Worm (Caenorhabditis elegans) whole organism, L2 larva: ENCODE results near the gene F56C3.7.

Experiments used
- C34F6.9 ChIP-seq: fragments of 150-350 bp; optimal IDR thresholded peaks from 2 replicates; lab custom pipeline; 2014; ENCODE audit warnings: missing biosample characterization, missing genetic modification characterization
- F13H6.1 ChIP-seq: sonication (generic microtip); optimal IDR thresholded peaks from 2 replicates; lab custom pipeline; 2016; ENCODE audit warnings: missing genetic modification characterization, missing compliant biosample characterization
- R02D3.7 ChIP-seq: fragments of 150-350 bp; optimal IDR thresholded peaks from 2 replicates; lab custom pipeline; 2014; ENCODE audit warnings: missing biosample characterization, missing genetic modification characterization
- Y55F3AM.14 ChIP-seq: fragments of 200-800 bp; sonication (Bioruptor generic); optimal IDR thresholded peaks from 2 replicates; lab custom pipeline; 2018; ENCODE audit warnings: mild to moderate bottlenecking, missing genetic modification characterization, missing compliant biosample characterization
- ZK546.5 ChIP-seq: sonication (generic microtip); optimal IDR thresholded peaks from 2 replicates; lab custom pipeline; 2017; ENCODE audit warnings: missing biosample characterization, missing genetic modification characterization
- alr-1 ChIP-seq: fragments of 150-350 bp; optimal IDR thresholded peaks from 2 replicates; lab custom pipeline; 2014; ENCODE audit warnings: missing biosample characterization, missing genetic modification characterization
- ama-1 ChIP-seq: fragments of 150-350 bp; optimal IDR thresholded peaks from 2 replicates; lab custom pipeline; 2018; ENCODE audit warnings: inconsistent platforms
- ceh-16 ChIP-seq: fragments of 150-350 bp; optimal IDR thresholded peaks from 2 replicates; lab custom pipeline; 2014; ENCODE audit warnings: missing biosample characterization, missing genetic modification characterization
- ceh-82 ChIP-seq: fragments of 150-350 bp; optimal IDR thresholded peaks from 2 replicates; lab custom pipeline; 2014; ENCODE audit warnings: missing biosample characterization, missing genetic modification characterization
- crh-2 ChIP-seq: sonication (generic microtip); optimal IDR thresholded peaks from 2 replicates; lab custom pipeline; 2017; ENCODE audit warnings: missing biosample characterization, missing genetic modification characterization
- dmd-4 ChIP-seq: sonication (generic microtip); optimal IDR thresholded peaks from 2 replicates; lab custom pipeline; 2017; ENCODE audit warnings: missing biosample characterization, missing genetic modification characterization
- egl-27 ChIP-seq: sonication (generic microtip); optimal IDR thresholded peaks from 3 replicates; lab custom pipeline; 2017; ENCODE audit warnings: missing biosample characterization, missing genetic modification reagents, missing genetic modification characterization
- elt-1 ChIP-seq: fragments of 150-350 bp; optimal IDR thresholded peaks from 2 replicates; lab custom pipeline; 2014; ENCODE audit warnings: missing biosample characterization, missing genetic modification characterization
- elt-3 ChIP-seq: sonication (generic microtip); optimal IDR thresholded peaks from 2 replicates; lab custom pipeline; 2017; ENCODE audit warnings: missing biosample characterization, missing genetic modification characterization
- fos-1 ChIP-seq: fragments of 150-350 bp; optimal IDR thresholded peaks from 2 replicates; lab custom pipeline; 2014; ENCODE audit warnings: missing biosample characterization, missing genetic modification characterization
- gmeb-1 ChIP-seq: fragments of 150-350 bp; optimal IDR thresholded peaks from 2 replicates; lab custom pipeline; 2014; ENCODE audit warnings: missing biosample characterization, missing genetic modification characterization
- lin-11 ChIP-seq: fragments of 150-350 bp; sonication (generic microtip); optimal IDR thresholded peaks from 2 replicates; lab custom pipeline; 2014; ENCODE audit warnings: missing biosample characterization, missing genetic modification characterization, inconsistent platforms, mixed read lengths
- lin-13 ChIP-seq: fragments of 150-350 bp; optimal IDR thresholded peaks from 2 replicates; lab custom pipeline; 2014; ENCODE audit warnings: missing biosample characterization, missing genetic modification reagents, missing genetic modification characterization
- lsy-2 ChIP-seq, 2 experiments: fragments of 150-350 bp in 1 of 2; sonication (generic microtip) in 1 of 2; optimal IDR thresholded peaks; 2 replicates each; lab custom pipeline; 2014 to 2017; ENCODE audit warnings: missing biosample characterization in 2 of 2, missing genetic modification characterization in 2 of 2
- mab-5 ChIP-seq: fragments of 150-350 bp; optimal IDR thresholded peaks from 2 replicates; lab custom pipeline; 2014; ENCODE audit warnings: missing biosample characterization, missing genetic modification characterization
- mbf-1 ChIP-seq: sonication (generic microtip); optimal IDR thresholded peaks from 2 replicates; lab custom pipeline; 2017; ENCODE audit warnings: missing biosample characterization, missing genetic modification characterization
- mdl-1 ChIP-seq, 2 experiments: fragments of 150-350 bp in 1 of 2; sonication (generic microtip) in 1 of 2; optimal IDR thresholded peaks; 2 replicates each; lab custom pipeline; 2017; ENCODE audit warnings: missing biosample characterization in 2 of 2, missing genetic modification characterization in 2 of 2
- nhr-10 ChIP-seq: sonication (generic microtip); optimal IDR thresholded peaks from 2 replicates; lab custom pipeline; 2017; ENCODE audit warnings: missing biosample characterization, missing genetic modification characterization
- nhr-11 ChIP-seq: fragments of 150-350 bp; optimal IDR thresholded peaks from 2 replicates; lab custom pipeline; 2014; ENCODE audit warnings: missing biosample characterization, missing genetic modification characterization
- nhr-12 ChIP-seq: fragments of 150-350 bp; optimal IDR thresholded peaks from 2 replicates; lab custom pipeline; 2014; ENCODE audit warnings: missing biosample characterization, missing genetic modification characterization
- nhr-129 ChIP-seq: fragments of 150-350 bp; optimal IDR thresholded peaks from 2 replicates; lab custom pipeline; 2014; ENCODE audit warnings: missing biosample characterization, missing genetic modification characterization
- nhr-21 ChIP-seq: fragments of 150-350 bp; optimal IDR thresholded peaks from 2 replicates; lab custom pipeline; 2014; ENCODE audit warnings: missing biosample characterization, missing genetic modification characterization
- nhr-237 ChIP-seq: fragments of 150-350 bp; optimal IDR thresholded peaks from 2 replicates; lab custom pipeline; 2014; ENCODE audit warnings: missing biosample characterization, missing genetic modification characterization
- nhr-25 ChIP-seq: fragments of 150-350 bp; sonication (generic microtip); optimal IDR thresholded peaks from 3 replicates; lab custom pipeline; 2014; ENCODE audit warnings: missing biosample characterization, missing genetic modification characterization
- nhr-6 ChIP-seq: fragments of 150-350 bp; optimal IDR thresholded peaks from 2 replicates; lab custom pipeline; 2014; ENCODE audit warnings: missing biosample characterization, missing genetic modification characterization
- nhr-77 ChIP-seq: fragments of 150-350 bp; optimal IDR thresholded peaks from 2 replicates; lab custom pipeline; 2014; ENCODE audit warnings: missing biosample characterization, missing genetic modification characterization
- peb-1 ChIP-seq: fragments of 150-350 bp; optimal IDR thresholded peaks from 2 replicates; lab custom pipeline; 2014; ENCODE audit warnings: missing biosample characterization, missing genetic modification characterization
- sem-4 ChIP-seq: fragments of 150-350 bp; optimal IDR thresholded peaks from 2 replicates; lab custom pipeline; 2014; ENCODE audit warnings: missing biosample characterization, missing genetic modification reagents, missing genetic modification characterization
- sma-3 ChIP-seq: sonication (generic microtip); optimal IDR thresholded peaks from 2 replicates; lab custom pipeline; 2016; ENCODE audit warnings: missing genetic modification reagents, missing genetic modification characterization, missing compliant biosample characterization
- sma-9 ChIP-seq, 2 experiments: fragments of 150-350 bp in 1 of 2; sonication (generic microtip) in 1 of 2; optimal IDR thresholded peaks; 2 replicates each; lab custom pipeline; 2014 to 2016; ENCODE audit warnings: missing genetic modification characterization in 2 of 2, mild to moderate bottlenecking in 1 of 2, missing biosample characterization in 1 of 2, missing compliant biosample characterization in 1 of 2, missing genetic modification reagents in 1 of 2, moderate library complexity in 1 of 2
- snpc-4 ChIP-seq: fragments of 150-350 bp; optimal IDR thresholded peaks from 2 replicates; lab custom pipeline; 2014; ENCODE audit warnings: missing biosample characterization, missing genetic modification characterization
- unc-39 ChIP-seq: fragments of 150-350 bp; optimal IDR thresholded peaks from 2 replicates; lab custom pipeline; 2014; ENCODE audit warnings: missing biosample characterization, missing genetic modification characterization
- unc-55 ChIP-seq: fragments of 150-350 bp; sonication (generic microtip); optimal IDR thresholded peaks from 3 replicates; lab custom pipeline; 2014; ENCODE audit warnings: missing biosample characterization, missing genetic modification reagents, missing genetic modification characterization
- unc-62 ChIP-seq: fragments of 150-350 bp; optimal IDR thresholded peaks from 2 replicates; lab custom pipeline; 2014; ENCODE audit warnings: missing biosample characterization, missing genetic modification reagents, missing genetic modification characterization
- zag-1 ChIP-seq: fragments of 150-350 bp; optimal IDR thresholded peaks from 2 replicates; lab custom pipeline; 2014; ENCODE audit warnings: missing biosample characterization, missing genetic modification characterization
- ztf-1 ChIP-seq: fragments of 200-800 bp; sonication (Bioruptor generic); conservative IDR thresholded peaks from 2 replicates; pipeline ENCODE4 v1.3.6; 2022; ENCODE audit warnings: missing genetic modification characterization, missing compliant biosample characterization
- ztf-11 ChIP-seq: sonication (generic microtip); optimal IDR thresholded peaks from 2 replicates; lab custom pipeline; 2017; ENCODE audit warnings: missing biosample characterization, missing genetic modification characterization
- ztf-4 ChIP-seq: fragments of 150-350 bp; optimal IDR thresholded peaks from 2 replicates; lab custom pipeline; 2014; ENCODE audit warnings: missing biosample characterization, missing genetic modification characterization

Gene F56C3.7

ce11 chrX:1395793-1396192 is 25.2 kb upstream of the F56C3.7 start (continued):
- TF ChIP-seq mdl-1 (tag; optimal IDR thresholded peaks at IDR 0.05; lab: Kevin White, UChicago) (no peak), crh-2 (no peak), lin-13 (GFP tag; lab: Kevin White, UChicago) (no peak), ama-1 (lab: Kevin White, UChicago) (no peak), nhr-237 (tag; lab: Kevin White, UChicago) (no peak), elt-1 (no peak), nhr-11 (tag; lab: Kevin White, UChicago) (no peak), elt-3 (tag; lab: Kevin White, UChicago) (no peak), ztf-1 (GFP tag; lab: Robert Waterston, UW) (no peak), ZK546.5 (no peak)

- TF ChIP-seq nhr-129 (peak; percentile 42), elt-1 (no peak), ztf-11 (no peak), ztf-1 (GFP tag; lab: Robert Waterston, UW) (no peak), unc-55 (GFP tag; lab: Kevin White, UChicago) (no peak), C34F6.9 (no peak)
Measured at ce11 chrX:1394437-1394836, 23.9 kb upstream of the F56C3.7 start.

ce11 chrX:1393891-1394290 is 23.3 kb upstream of the F56C3.7 start, which contains the start of gene F56C3.9:
F56C3.9 (minus strand) TSS chrX:1393991.
- TF ChIP-seq sma-9 (GFP tag; optimal IDR thresholded peaks at IDR 0.05; lab: Kevin White, UChicago) (no peak), sma-9 (tag; optimal IDR thresholded peaks at IDR 0.05; lab: Kevin White, UChicago) (no peak), mdl-1 (tag; optimal IDR thresholded peaks at IDR 0.05; lab: Kevin White, UChicago) (no peak), C34F6.9 (no peak), nhr-21 (no peak), F13H6.1 (tag; lab: Kevin White, UChicago) (no peak), mbf-1 (no peak), ceh-82 (tag; lab: Kevin White, UChicago) (no peak), elt-3 (tag; lab: Kevin White, UChicago) (no peak), ztf-1 (GFP tag; lab: Robert Waterston, UW) (no peak), lin-11 (tag; lab: Kevin White, UChicago) (no peak), lin-13 (GFP tag; lab: Kevin White, UChicago) (no peak), Y55F3AM.14 (GFP tag; lab: Kevin White, UChicago) (no peak), dmd-4 (tag; lab: Kevin White, UChicago) (no peak), nhr-11 (tag; lab: Kevin White, UChicago) (no peak), ztf-11 (no peak), unc-62 (GFP tag; lab: Kevin White, UChicago) (no peak), egl-27 (tag; lab: Kevin White, UChicago) (no peak)

ce11 chrX:1389382-1389983 is 18.9 kb upstream of the F56C3.7 start:
- TF ChIP-seq nhr-129 (peak; percentile 96), ceh-16 (peak; percentile 80), mdl-1 (tag; optimal IDR thresholded peaks at IDR 0.05; lab: Kevin White, UChicago) (peak; percentile 7 to 80), gmeb-1 (tag; lab: Kevin White, UChicago) (peak; percentile 87), nhr-237 (tag; lab: Kevin White, UChicago) (peak; percentile 92), lsy-2 (tag; optimal IDR thresholded peaks at IDR 0.05; lab: Kevin White, UChicago) (peak; percentile 83 to 93), mab-5 (tag; lab: Kevin White, UChicago) (peak; percentile 66), fos-1 (tag; lab: Kevin White, UChicago) (peak; percentile 96), ztf-1 (GFP tag; lab: Robert Waterston, UW) (no peak), egl-27 (tag; lab: Kevin White, UChicago) (peak; percentile 93), ZK546.5 (peak; percentile 46), nhr-77 (tag; lab: Kevin White, UChicago) (peak; percentile 87), nhr-25 (peak; percentile 95), mbf-1 (peak; percentile 62), F13H6.1 (tag; lab: Kevin White, UChicago) (peak; percentile 85), dmd-4 (tag; lab: Kevin White, UChicago) (peak; percentile 73), sma-3 (GFP tag; lab: Kevin White, UChicago) (peak; percentile 94), nhr-6 (peak; percentile 95), lin-13 (GFP tag; lab: Kevin White, UChicago) (peak; percentile 93), zag-1 (peak; percentile 59), nhr-12 (tag; lab: Kevin White, UChicago) (peak; percentile 66), nhr-11 (tag; lab: Kevin White, UChicago) (peak; percentile 38), unc-62 (GFP tag; lab: Kevin White, UChicago) (no peak), alr-1 (no peak), ztf-4 (tag; lab: Kevin White, UChicago) (peak; percentile 88), crh-2 (peak; percentile 96), sma-9 (GFP tag; optimal IDR thresholded peaks at IDR 0.05; lab: Kevin White, UChicago) (peak; percentile 89), sma-9 (tag; optimal IDR thresholded peaks at IDR 0.05; lab: Kevin White, UChicago) (no peak), R02D3.7 (tag; lab: Kevin White, UChicago) (peak; percentile 45), peb-1 (tag; lab: Kevin White, UChicago) (no peak), sem-4 (tag; lab: Kevin White, UChicago) (peak; percentile 94), snpc-4 (tag; lab: Kevin White, UChicago) (peak; percentile 34), unc-39 (tag; lab: Kevin White, UChicago) (no peak), nhr-21 (peak; percentile 99), nhr-10 (peak; percentile 85), ceh-82 (tag; lab: Kevin White, UChicago) (peak; percentile 87), elt-3 (tag; lab: Kevin White, UChicago) (no peak), Y55F3AM.14 (GFP tag; lab: Kevin White, UChicago) (peak; percentile 74)
